Worm (Caenorhabditis elegans): ENCODE results near the gene snx-17.

DNA sequence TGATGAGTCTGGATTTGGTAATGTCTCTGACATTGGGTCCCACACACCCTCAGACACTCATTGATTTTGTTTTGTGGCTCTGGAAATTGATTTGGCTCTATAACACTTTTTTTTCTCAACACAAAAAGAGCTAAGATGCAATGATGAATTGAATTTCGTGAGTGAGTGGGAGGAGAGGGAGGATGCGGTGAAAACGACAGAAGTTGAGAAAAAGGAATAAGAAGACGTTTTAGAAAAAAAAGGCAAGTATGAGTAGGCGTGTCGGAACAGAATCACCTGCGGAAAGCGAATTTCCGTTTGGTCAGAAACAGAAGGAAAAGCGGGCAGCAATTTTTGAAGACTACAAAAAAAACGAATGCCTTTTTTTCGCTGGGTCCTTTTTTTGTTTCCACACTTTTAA is 33.6 kb upstream of the snx-17 start:
- no peak for TF ChIP-seq ctbp-1 (GFP tag; IDR thresholded peaks at IDR 0.05)
- TF ChIP-seq unc-62 (GFP tag; optimal IDR thresholded peaks at IDR 0.05 in 1 of 2): peak in 1 of 2 experiments; percentile 38
- TF ChIP-seq unc-62 (tag; optimal IDR thresholded peaks at IDR 0.05): no peak
